Fruit fly (Drosophila melanogaster) whole organism, prepupa: ENCODE measurements around the gene CG8003.

Experiments used
- CG10631 ChIP-seq: fragments of 200-800 bp; sonication (Bioruptor generic); optimal IDR thresholded peaks from 2 replicates; lab custom pipeline; 2016; ENCODE audit warnings: missing biosample characterization, missing genetic modification characterization
- CG10669 ChIP-seq: fragments of 200-800 bp; sonication (Bioruptor generic); optimal IDR thresholded peaks from 3 replicates; lab custom pipeline; 2018; ENCODE audit warnings: missing biosample characterization, mild to moderate bottlenecking, missing genetic modification characterization, moderate library complexity
- CG11294 ChIP-seq: fragments of 200-800 bp; sonication (Bioruptor generic); IDR thresholded peaks from 2 replicates; pipeline ENCODE4 v1.3.6; 2022; ENCODE audit warnings: missing biosample characterization, missing genetic modification characterization
- CG11762 ChIP-seq: fragments of 200-800 bp; sonication (Bioruptor generic); optimal IDR thresholded peaks from 3 replicates; lab custom pipeline; 2016; ENCODE audit warnings: missing biosample characterization, missing genetic modification characterization; ENCODE audit not compliant: insufficient read depth
- CG11902 ChIP-seq: fragments of 200-800 bp; sonication (Bioruptor generic); optimal IDR thresholded peaks from 3 replicates; lab custom pipeline; 2016; ENCODE audit warnings: missing biosample characterization, missing genetic modification characterization
- CG15336 ChIP-seq: fragments of 200-800 bp; sonication (Bioruptor generic); IDR thresholded peaks from 2 replicates; pipeline ENCODE4 v1.3.6; 2022; ENCODE audit warnings: missing biosample characterization, missing genetic modification characterization
- CG1621 ChIP-seq: fragments of 200-800 bp; sonication (Bioruptor generic); optimal IDR thresholded peaks from 3 replicates; lab custom pipeline; 2018; ENCODE audit warnings: missing biosample characterization, mild to moderate bottlenecking, missing genetic modification characterization
- CG16779 ChIP-seq: fragments of 200-800 bp; sonication (Bioruptor generic); optimal IDR thresholded peaks from 3 replicates; lab custom pipeline; 2017; ENCODE audit warnings: missing biosample characterization, mild to moderate bottlenecking, missing genetic modification characterization
- CG3032 ChIP-seq: fragments of 200-800 bp; optimal IDR thresholded peaks from 2 replicates; lab custom pipeline; 2019; ENCODE audit warnings: missing biosample characterization, mild to moderate bottlenecking, missing genetic modification characterization, moderate library complexity
- CG34406 ChIP-seq: fragments of 200-800 bp; sonication (Bioruptor generic); optimal IDR thresholded peaks from 3 replicates; lab custom pipeline; 2016; ENCODE audit warnings: missing biosample characterization, missing genetic modification characterization
- CG3919 ChIP-seq: fragments of 200-800 bp; sonication (Bioruptor generic); optimal IDR thresholded peaks from 3 replicates; lab custom pipeline; 2016; ENCODE audit warnings: missing biosample characterization, missing genetic modification characterization
- CG4318 ChIP-seq: fragments of 200-800 bp; sonication (Bioruptor generic); optimal IDR thresholded peaks from 3 replicates; lab custom pipeline; 2017; ENCODE audit warnings: missing biosample characterization, mild to moderate bottlenecking, missing genetic modification characterization
- CG6163 ChIP-seq: fragments of 200-800 bp; sonication (Bioruptor generic); IDR thresholded peaks from 3 replicates; pipeline ENCODE4 v1.3.6; 2022; ENCODE audit warnings: missing biosample characterization, missing genetic modification characterization
- CG8119 ChIP-seq: fragments of 200-800 bp; sonication (Bioruptor generic); IDR thresholded peaks from 3 replicates; pipeline ENCODE4 v1.3.6; 2022; ENCODE audit warnings: missing biosample characterization, missing genetic modification characterization
- CG8319 ChIP-seq: fragments of 200-800 bp; sonication (Bioruptor generic); optimal IDR thresholded peaks from 3 replicates; lab custom pipeline; 2016; ENCODE audit warnings: missing biosample characterization, missing genetic modification characterization
- CG8632 ChIP-seq: fragments of 200-800 bp; sonication (Bioruptor generic); optimal IDR thresholded peaks from 3 replicates; lab custom pipeline; 2016; ENCODE audit warnings: missing biosample characterization, missing genetic modification characterization
- CG9139 ChIP-seq: fragments of 200-800 bp; sonication (Bioruptor generic); optimal IDR thresholded peaks from 3 replicates; lab custom pipeline; 2017; ENCODE audit warnings: missing biosample characterization, mild to moderate bottlenecking, missing genetic modification characterization
- Eip75B ChIP-seq: fragments of 200-800 bp; sonication (Bioruptor generic); optimal IDR thresholded peaks from 3 replicates; lab custom pipeline; 2016; ENCODE audit warnings: missing biosample characterization, missing genetic modification characterization
- Eip78C ChIP-seq: fragments of 200-800 bp; sonication (Bioruptor generic); peaks from one replicate; lab custom pipeline; 2016; ENCODE audit warnings: missing biosample characterization, missing genetic modification characterization
- Ets21C ChIP-seq: fragments of 200-800 bp; sonication (Bioruptor generic); optimal IDR thresholded peaks from 3 replicates; lab custom pipeline; 2016; ENCODE audit warnings: missing biosample characterization, missing genetic modification characterization
- Gug ChIP-seq: fragments of 200-800 bp; sonication (Bioruptor generic); IDR thresholded peaks from 2 replicates; pipeline ENCODE4 v1.3.6; 2022; ENCODE audit warnings: missing biosample characterization, missing genetic modification characterization
- Hr38 ChIP-seq: sonication (Bioruptor generic); optimal IDR thresholded peaks from 2 replicates; lab custom pipeline; 2016; ENCODE audit warnings: missing biosample characterization, missing genetic modification characterization
- Hr39 ChIP-seq: fragments of 200-800 bp; sonication (Bioruptor generic); optimal IDR thresholded peaks from 2 replicates; lab custom pipeline; 2016; ENCODE audit warnings: missing biosample characterization, missing genetic modification characterization
- Hr4 ChIP-seq: fragments of 200-800 bp; sonication (Bioruptor generic); optimal IDR thresholded peaks from 3 replicates; lab custom pipeline; 2016; ENCODE audit warnings: missing biosample characterization, missing genetic modification characterization
- Lpt ChIP-seq: fragments of 200-800 bp; sonication (Bioruptor generic); optimal IDR thresholded peaks from 3 replicates; lab custom pipeline; 2016; ENCODE audit warnings: missing biosample characterization, missing genetic modification characterization
- Met ChIP-seq: fragments of 200-800 bp; sonication (Bioruptor generic); optimal IDR thresholded peaks from 3 replicates; lab custom pipeline; 2016; ENCODE audit warnings: missing biosample characterization, missing genetic modification characterization
- OdsH ChIP-seq: fragments of 200-800 bp; sonication (Bioruptor generic); optimal IDR thresholded peaks from 3 replicates; lab custom pipeline; 2016; ENCODE audit warnings: missing biosample characterization, missing genetic modification characterization
- Smox ChIP-seq: fragments of 200-800 bp; sonication (Bioruptor generic); optimal IDR thresholded peaks from 3 replicates; lab custom pipeline; 2016; ENCODE audit warnings: missing biosample characterization, missing genetic modification characterization
- Sox102F ChIP-seq: fragments of 200-800 bp; sonication (Bioruptor generic); optimal IDR thresholded peaks from 2 replicates; lab custom pipeline; 2016; ENCODE audit warnings: missing biosample characterization, mild to moderate bottlenecking, missing genetic modification characterization
- Sox14 ChIP-seq: fragments of 200-800 bp; sonication (Bioruptor generic); optimal IDR thresholded peaks from 3 replicates; lab custom pipeline; 2016; ENCODE audit warnings: missing biosample characterization, missing genetic modification characterization
- Sox15 ChIP-seq: fragments of 200-800 bp; sonication (Bioruptor generic); optimal IDR thresholded peaks from 3 replicates; lab custom pipeline; 2016; ENCODE audit warnings: missing biosample characterization, missing genetic modification characterization
- acj6 ChIP-seq: fragments of 200-800 bp; sonication (Bioruptor generic); optimal IDR thresholded peaks from 3 replicates; lab custom pipeline; 2016; ENCODE audit warnings: missing biosample characterization, missing genetic modification characterization
- dac ChIP-seq: fragments of 200-800 bp; sonication (Bioruptor generic); optimal IDR thresholded peaks from 2 replicates; lab custom pipeline; 2017; ENCODE audit warnings: missing biosample characterization, mild to moderate bottlenecking, missing genetic modification characterization
- dsx ChIP-seq: fragments of 200-800 bp; optimal IDR thresholded peaks from 3 replicates; lab custom pipeline; 2019; ENCODE audit warnings: missing biosample characterization, mild to moderate bottlenecking, missing genetic modification characterization, moderate library complexity; ENCODE audit not compliant: poor library complexity, severe bottlenecking
- eg ChIP-seq: fragments of 200-800 bp; sonication (Bioruptor generic); IDR thresholded peaks from 3 replicates; pipeline ENCODE4 v1.3.6; 2022; ENCODE audit warnings: missing biosample characterization, missing genetic modification characterization
- esn ChIP-seq: fragments of 200-800 bp; sonication (Bioruptor generic); optimal IDR thresholded peaks from 2 replicates; lab custom pipeline; 2016; ENCODE audit warnings: missing biosample characterization, mild to moderate bottlenecking, missing genetic modification characterization, moderate library complexity
- fkh ChIP-seq: fragments of 200-800 bp; sonication (Bioruptor generic); optimal IDR thresholded peaks from 3 replicates; lab custom pipeline; 2017; ENCODE audit warnings: missing biosample characterization, mild to moderate bottlenecking, missing genetic modification characterization, moderate library complexity
- pdm3 ChIP-seq: fragments of 200-800 bp; sonication (Bioruptor generic); optimal IDR thresholded peaks from 3 replicates; lab custom pipeline; 2016; ENCODE audit warnings: missing biosample characterization, missing genetic modification characterization
- salr ChIP-seq, 2 experiments: fragments of 200-800 bp; sonication (Bioruptor generic); optimal IDR thresholded peaks; 3 replicates each; lab custom pipeline; 2016 to 2018; ENCODE audit warnings: missing biosample characterization in 2 of 2, missing genetic modification characterization in 2 of 2, mild to moderate bottlenecking in 1 of 2
- ss ChIP-seq, 2 experiments: fragments of 200-800 bp; sonication (Bioruptor generic); optimal IDR thresholded peaks; 2 replicates in 1 of 2; 3 replicates in 1 of 2; lab custom pipeline; 2017 to 2018; ENCODE audit warnings: mild to moderate bottlenecking in 2 of 2, missing biosample characterization in 2 of 2, missing genetic modification characterization in 2 of 2, moderate library complexity in 1 of 2
- svp ChIP-seq: fragments of 200-800 bp; sonication (Bioruptor generic); peaks from one replicate; lab custom pipeline; 2016; ENCODE audit warnings: missing biosample characterization, missing genetic modification characterization
- topi ChIP-seq: fragments of 200-800 bp; sonication (Bioruptor generic); optimal IDR thresholded peaks from 3 replicates; lab custom pipeline; 2016; ENCODE audit warnings: missing biosample characterization, missing genetic modification characterization
- vri ChIP-seq: fragments of 200-800 bp; sonication (Bioruptor generic); optimal IDR thresholded peaks from 3 replicates; lab custom pipeline; 2016; ENCODE audit warnings: missing biosample characterization, mild to moderate bottlenecking, missing genetic modification characterization

Gene CG8003

dm6 chr3L:10680728-10681306, 19.5 kb downstream of the CG8003 start:
- TF ChIP-seq eg (GFP tag; lab: Robert Waterston, UW): peak; percentile 54; the same call in 2 of the 3 replicates
- peak; percentile 39; the same call in 1 of the 2 replicates for TF ChIP-seq CG11294
- TF ChIP-seq CG16779 (tag; lab: Kevin White, UChicago): peak; percentile 43
- peak; percentile 6 for TF ChIP-seq dsx (GFP tag; lab: Kevin White, UChicago)
- no peak for TF ChIP-seq CG8632
- TF ChIP-seq ss (GFP tag; optimal IDR thresholded peaks at IDR 0.05; lab: Kevin White, UChicago): peak; percentile 8 to 39
- TF ChIP-seq Smox: no peak
- TF ChIP-seq Hr39 (GFP tag; lab: Kevin White, UChicago): no peak
- TF ChIP-seq CG6163 (GFP tag; lab: Robert Waterston, UW): 0 out of 3 replicates have a peak, but pooled peaks have one; percentile 43
- peak; percentile 29 for TF ChIP-seq Eip78C (GFP tag; lab: Kevin White, UChicago)
- TF ChIP-seq Lpt: peak; percentile 22
- TF ChIP-seq svp (GFP tag; lab: Kevin White, UChicago): peak; percentile 44
- 0 out of 2 replicates have a peak, but pooled peaks have one; percentile 6 for TF ChIP-seq CG15336 (GFP tag; lab: Robert Waterston, UW)
- TF ChIP-seq CG8319 (GFP tag; lab: Kevin White, UChicago): no peak
- TF ChIP-seq fkh (GFP tag; lab: Kevin White, UChicago): peak; percentile 54
- TF ChIP-seq Eip75B (GFP tag; lab: Kevin White, UChicago): no peak
- TF ChIP-seq vri: peak; percentile 27
- no peak for TF ChIP-seq Sox102F (GFP tag; lab: Kevin White, UChicago)
- TF ChIP-seq CG1621 (tag; lab: Kevin White, UChicago): no peak

- TF ChIP-seq svp (GFP tag; lab: Kevin White, UChicago) (peak; percentile 69), CG16779 (tag; lab: Kevin White, UChicago) (peak; percentile 0), CG3032 (tag; lab: Kevin White, UChicago) (no peak), CG34406 (GFP tag; lab: Kevin White, UChicago) (peak; percentile 9), Sox102F (GFP tag; lab: Kevin White, UChicago) (peak; percentile 36), CG8119 (peak; percentile 39; the same call in 1 of the 3 replicates), CG6163 (GFP tag; lab: Robert Waterston, UW) (peak; percentile 63), CG15336 (GFP tag; lab: Robert Waterston, UW) (peak; percentile 41; the same call in 1 of the 2 replicates), dac (GFP tag; lab: Kevin White, UChicago) (no peak), eg (GFP tag; lab: Robert Waterston, UW) (peak; percentile 67; the same call in 2 of the 3 replicates), vri (peak; percentile 29), CG3919 (GFP tag; lab: Kevin White, UChicago) (peak; percentile 15), CG1621 (tag; lab: Kevin White, UChicago) (no peak), fkh (GFP tag; lab: Kevin White, UChicago) (peak; percentile 69), Lpt (peak; percentile 42), Eip78C (GFP tag; lab: Kevin White, UChicago) (peak; percentile 56), esn (GFP tag; lab: Kevin White, UChicago) (peak; percentile 18), CG11902 (GFP tag; lab: Kevin White, UChicago) (no peak), CG10669 (no peak)
These were observed 20.5 kb downstream of the CG8003 start for dm6 chr3L:10681814-10682213.

- TF ChIP-seq ss (GFP tag; optimal IDR thresholded peaks at IDR 0.05; lab: Kevin White, UChicago) (peak; percentile 94 to 96), CG11294 (peak; percentile 93), salr (GFP tag; optimal IDR thresholded peaks at IDR 0.05; lab: Kevin White, UChicago) (peak; percentile 70 to 99), CG10631 (peak; percentile 98), OdsH (peak; percentile 98), topi (peak; percentile 94), pdm3 (peak; percentile 94), dac (GFP tag; lab: Kevin White, UChicago) (peak; percentile 96), Sox15 (GFP tag; lab: Kevin White, UChicago) (peak; percentile 97), CG9139 (GFP tag; lab: Kevin White, UChicago) (peak; percentile 91), svp (GFP tag; lab: Kevin White, UChicago) (peak; percentile 99), acj6 (GFP tag; lab: Kevin White, UChicago) (peak; percentile 97), CG8632 (peak; percentile 98), Smox (peak; percentile 96), CG3032 (tag; lab: Kevin White, UChicago) (peak; percentile 95), CG16779 (tag; lab: Kevin White, UChicago) (peak; percentile 96), CG4318 (peak; percentile 99), Gug (GFP tag; lab: Robert Waterston, UW) (peak; percentile 96), Met (GFP tag; lab: Kevin White, UChicago) (peak; percentile 96), CG8119 (peak; percentile 99), CG11762 (peak; percentile 97), Hr38 (GFP tag; lab: Kevin White, UChicago) (no peak), Ets21C (GFP tag; lab: Kevin White, UChicago) (peak; percentile 87), Sox14 (GFP tag; lab: Kevin White, UChicago) (peak; percentile 94), CG15336 (GFP tag; lab: Robert Waterston, UW) (peak; percentile 99), Hr4 (GFP tag; lab: Kevin White, UChicago) (peak; percentile 97), CG3919 (GFP tag; lab: Kevin White, UChicago) (peak; percentile 98)
These were observed 21.6 kb downstream of the CG8003 start for dm6 chr3L:10682725-10683367.
